Fruit fly (Drosophila melanogaster) whole organism, embryonic: Measurements from ENCODE around the gene Lasp.

Experiments used
- Atf6 ChIP-seq: fragments of 200-800 bp; sonication (Bioruptor generic); IDR thresholded peaks from 2 replicates; pipeline ENCODE4 v1.3.6; 2022; ENCODE audit warnings: missing biosample characterization, missing genetic modification characterization
- CG10147 ChIP-seq: fragments of 200-800 bp; sonication (Bioruptor generic); optimal IDR thresholded peaks from 2 replicates; lab custom pipeline; 2019; ENCODE audit warnings: missing biosample characterization, mild to moderate bottlenecking, missing genetic modification characterization, moderate library complexity
- CG10321 ChIP-seq: fragments of 200-800 bp; sonication (Bioruptor generic); IDR thresholded peaks from 2 replicates; pipeline ENCODE4 v1.3.6; 2022; ENCODE audit warnings: missing biosample characterization, missing genetic modification characterization
- CG11085 ChIP-seq: fragments of 200-800 bp; sonication (Bioruptor generic); IDR thresholded peaks from 2 replicates; pipeline ENCODE4 v1.3.6; 2022; ENCODE audit warnings: missing biosample characterization, missing genetic modification characterization
- CG11560 ChIP-seq: fragments of 200-800 bp; sonication (Bioruptor generic); IDR thresholded peaks from 3 replicates; pipeline ENCODE4 v1.3.6; 2022; ENCODE audit warnings: missing biosample characterization, missing genetic modification characterization
- CG12744 ChIP-seq: fragments of 200-800 bp; sonication (Bioruptor generic); optimal IDR thresholded peaks from 2 replicates; lab custom pipeline; 2016; ENCODE audit warnings: missing biosample characterization, missing genetic modification characterization
- CG18599 ChIP-seq: fragments of 200-800 bp; sonication (Bioruptor generic); optimal IDR thresholded peaks from 3 replicates; lab custom pipeline; 2017; ENCODE audit warnings: missing biosample characterization, missing genetic modification characterization, mild to moderate bottlenecking, moderate library complexity, missing genetic modification reagents
- CG2875 ChIP-seq: fragments of 200-800 bp; sonication (Bioruptor generic); optimal IDR thresholded peaks from 2 replicates; lab custom pipeline; 2017; ENCODE audit warnings: missing biosample characterization, mild to moderate bottlenecking, missing genetic modification characterization, missing genetic modification reagents
- CG30020 ChIP-seq: fragments of 200-800 bp; optimal IDR thresholded peaks from 2 replicates; lab custom pipeline; 2019; ENCODE audit warnings: missing biosample characterization, mild to moderate bottlenecking, missing genetic modification characterization, moderate library complexity
- CG31365 ChIP-seq: fragments of 200-800 bp; sonication (Bioruptor generic); optimal IDR thresholded peaks from 2 replicates; lab custom pipeline; 2018; ENCODE audit warnings: missing biosample characterization, mild to moderate bottlenecking, missing genetic modification characterization
- CG32532 ChIP-seq: fragments of 200-800 bp; sonication (Bioruptor generic); IDR thresholded peaks from 2 replicates; pipeline ENCODE4 v1.3.6; 2022; ENCODE audit warnings: missing biosample characterization, missing genetic modification characterization
- CG3281 ChIP-seq: fragments of 200-800 bp; sonication (Bioruptor generic); optimal IDR thresholded peaks from 3 replicates; lab custom pipeline; 2017; ENCODE audit warnings: missing biosample characterization, mild to moderate bottlenecking, missing genetic modification characterization
- CG34422 ChIP-seq: fragments of 200-800 bp; sonication (Bioruptor generic); IDR thresholded peaks from 3 replicates; pipeline ENCODE4 v1.3.6; 2022; ENCODE audit warnings: missing biosample characterization, missing genetic modification characterization
- CG3838 ChIP-seq: fragments of 200-800 bp; sonication (Bioruptor generic); optimal IDR thresholded peaks from 3 replicates; lab custom pipeline; 2016; ENCODE audit warnings: missing biosample characterization, missing genetic modification characterization
- CG6654 ChIP-seq: fragments of 200-800 bp; sonication (Bioruptor generic); optimal IDR thresholded peaks from 2 replicates; lab custom pipeline; 2017; ENCODE audit warnings: missing biosample characterization, mild to moderate bottlenecking, missing genetic modification characterization
- CG6813 ChIP-seq: fragments of 200-800 bp; sonication (Bioruptor generic); optimal IDR thresholded peaks from 2 replicates; lab custom pipeline; 2017; ENCODE audit warnings: missing biosample characterization, missing genetic modification characterization, mild to moderate bottlenecking, moderate library complexity, missing genetic modification reagents
- CG7928 ChIP-seq: fragments of 200-800 bp; sonication (Bioruptor generic); optimal IDR thresholded peaks from 2 replicates; lab custom pipeline; 2017; ENCODE audit warnings: missing biosample characterization, mild to moderate bottlenecking, missing genetic modification characterization
- CG8388 ChIP-seq: fragments of 200-800 bp; sonication (Bioruptor generic); optimal IDR thresholded peaks from 2 replicates; lab custom pipeline; 2019; ENCODE audit warnings: missing biosample characterization, mild to moderate bottlenecking, missing genetic modification characterization, moderate library complexity
- CG9437 ChIP-seq: fragments of 200-800 bp; sonication (Bioruptor generic); optimal IDR thresholded peaks from 2 replicates; lab custom pipeline; 2018; ENCODE audit warnings: missing biosample characterization, mild to moderate bottlenecking, missing genetic modification characterization
- CHES-1-like ChIP-seq: fragments of 200-800 bp; sonication (Bioruptor generic); optimal IDR thresholded peaks from 2 replicates; lab custom pipeline; 2016; ENCODE audit warnings: missing biosample characterization, missing genetic modification characterization
- Eip74EF ChIP-seq, 2 experiments: fragments of 200-800 bp in 1 of 2; fragments of >200 bp in 1 of 2; sonication (Bioruptor generic) in 1 of 2; optimal IDR thresholded peaks; 2 replicates each; lab custom pipeline; 2017 to 2019; ENCODE audit warnings: missing biosample characterization in 2 of 2, missing genetic modification characterization in 2 of 2, mild to moderate bottlenecking in 1 of 2, moderate library complexity in 1 of 2
- Fer2 ChIP-seq: fragments of 200-800 bp; sonication (Bioruptor generic); optimal IDR thresholded peaks from 2 replicates; lab custom pipeline; 2018; ENCODE audit warnings: missing biosample characterization, mild to moderate bottlenecking, missing genetic modification characterization, moderate library complexity
- H2.0 ChIP-seq: fragments of 200-800 bp; sonication (Bioruptor generic); IDR thresholded peaks from 2 replicates; pipeline ENCODE4 v1.3.6; 2022; ENCODE audit warnings: missing biosample characterization, missing genetic modification characterization
- Hey ChIP-seq: fragments of 200-800 bp; sonication (Bioruptor generic); optimal IDR thresholded peaks from 3 replicates; lab custom pipeline; 2018; ENCODE audit warnings: missing biosample characterization, mild to moderate bottlenecking, missing genetic modification characterization
- HmgD ChIP-seq: fragments of 200-800 bp; sonication (Bioruptor generic); optimal IDR thresholded peaks from 3 replicates; lab custom pipeline; 2016; ENCODE audit warnings: missing biosample characterization, missing genetic modification characterization
- Hr3 ChIP-seq: fragments of 200-800 bp; sonication (Bioruptor generic); optimal IDR thresholded peaks from 3 replicates; lab custom pipeline; 2016; ENCODE audit warnings: missing biosample characterization, missing genetic modification characterization
- Hr51 ChIP-seq, 2 experiments: fragments of 200-800 bp; sonication (Bioruptor generic); optimal IDR thresholded peaks; 2 replicates in 1 of 2; 3 replicates in 1 of 2; lab custom pipeline; 2016 to 2018; ENCODE audit warnings: missing biosample characterization in 2 of 2, missing genetic modification characterization in 2 of 2, mild to moderate bottlenecking in 1 of 2, moderate library complexity in 1 of 2
- MESR4 ChIP-seq: fragments of 200-800 bp; sonication (Bioruptor generic); optimal IDR thresholded peaks from 2 replicates; lab custom pipeline; 2018; ENCODE audit warnings: missing biosample characterization, mild to moderate bottlenecking, missing genetic modification characterization, moderate library complexity
- MTF-1 ChIP-seq: fragments of 200-800 bp; sonication (Bioruptor generic); optimal IDR thresholded peaks from 2 replicates; lab custom pipeline; 2018; ENCODE audit warnings: missing biosample characterization, mild to moderate bottlenecking, missing genetic modification characterization, borderline replicate concordance
- Poxn ChIP-seq: fragments of 200-800 bp; sonication (Bioruptor generic); IDR thresholded peaks from 2 replicates; pipeline ENCODE4 v1.3.6; 2022; ENCODE audit warnings: missing biosample characterization, missing genetic modification characterization
- Sox100B ChIP-seq: fragments of 200-800 bp; sonication (Bioruptor generic); optimal IDR thresholded peaks from 3 replicates; lab custom pipeline; 2018; ENCODE audit warnings: missing biosample characterization, mild to moderate bottlenecking, missing genetic modification characterization
- Sry-δ ChIP-seq: fragments of 200-800 bp; sonication (Bioruptor generic); optimal IDR thresholded peaks from 2 replicates; lab custom pipeline; 2016; ENCODE audit warnings: missing biosample characterization, missing genetic modification characterization
- bcd ChIP-seq: fragments of 200-800 bp; sonication (Bioruptor generic); optimal IDR thresholded peaks from 2 replicates; lab custom pipeline; 2017; ENCODE audit warnings: missing biosample characterization, mild to moderate bottlenecking, missing genetic modification characterization
- chn ChIP-seq: fragments of 200-800 bp; sonication (Bioruptor generic); optimal IDR thresholded peaks from 2 replicates; lab custom pipeline; 2016; ENCODE audit warnings: missing biosample characterization, missing genetic modification characterization
- crp ChIP-seq, 2 experiments: fragments of 200-800 bp; sonication (Bioruptor generic); optimal IDR thresholded peaks; 2 replicates in 1 of 2; 3 replicates in 1 of 2; lab custom pipeline; 2017; ENCODE audit warnings: missing biosample characterization in 2 of 2, missing genetic modification characterization in 2 of 2, mild to moderate bottlenecking in 1 of 2, moderate library complexity in 1 of 2
- da ChIP-seq: fragments of 200-800 bp; sonication (Bioruptor generic); optimal IDR thresholded peaks from 2 replicates; lab custom pipeline; 2016; ENCODE audit warnings: missing biosample characterization, missing genetic modification characterization
- fd3F ChIP-seq: fragments of 200-800 bp; sonication (Bioruptor generic); optimal IDR thresholded peaks from 2 replicates; lab custom pipeline; 2018; ENCODE audit warnings: missing biosample characterization, mild to moderate bottlenecking, missing genetic modification characterization, moderate library complexity
- gcm2 ChIP-seq: fragments of 200-800 bp; sonication (Bioruptor generic); optimal IDR thresholded peaks from 2 replicates; lab custom pipeline; 2016; ENCODE audit warnings: missing biosample characterization, missing genetic modification characterization
- gsb ChIP-seq: fragments of 200-800 bp; sonication (Bioruptor generic); IDR thresholded peaks from 2 replicates; pipeline ENCODE4 v1.3.6; 2022; ENCODE audit warnings: missing biosample characterization, missing genetic modification characterization
- klu ChIP-seq: fragments of 200-800 bp; sonication (Bioruptor generic); IDR thresholded peaks from 2 replicates; pipeline ENCODE4 v1.3.6; 2022; ENCODE audit warnings: missing biosample characterization, missing genetic modification characterization
- lab ChIP-seq: fragments of 200-800 bp; sonication (Bioruptor generic); optimal IDR thresholded peaks from 3 replicates; lab custom pipeline; 2017; ENCODE audit warnings: missing biosample characterization, missing genetic modification characterization, mild to moderate bottlenecking, moderate library complexity, missing genetic modification reagents
- luna ChIP-seq: fragments of 200-800 bp; sonication (Bioruptor generic); optimal IDR thresholded peaks from 2 replicates; lab custom pipeline; 2016; ENCODE audit warnings: missing biosample characterization, missing genetic modification characterization
- mam ChIP-seq: fragments of 200-800 bp; sonication (Bioruptor generic); optimal IDR thresholded peaks from 3 replicates; lab custom pipeline; 2016; ENCODE audit warnings: missing biosample characterization, missing genetic modification characterization
- mld ChIP-seq: fragments of 200-800 bp; sonication (Bioruptor generic); IDR thresholded peaks from 3 replicates; pipeline ENCODE4 v1.3.6; 2022; ENCODE audit warnings: missing biosample characterization, missing genetic modification characterization; ENCODE audit not compliant: partially characterized antibody
- odd ChIP-seq: fragments of 200-800 bp; sonication (Bioruptor generic); optimal IDR thresholded peaks from 2 replicates; lab custom pipeline; 2017; ENCODE audit warnings: missing biosample characterization, mild to moderate bottlenecking, missing genetic modification characterization
- ranshi ChIP-seq: fragments of 200-800 bp; sonication (Bioruptor generic); IDR thresholded peaks from 2 replicates; pipeline ENCODE4 v1.3.6; 2022; ENCODE audit warnings: missing biosample characterization, missing genetic modification characterization
- sens ChIP-seq: fragments of 200-800 bp; sonication (Bioruptor generic); peaks from one replicate; lab custom pipeline; 2016; ENCODE audit warnings: missing biosample characterization, missing genetic modification characterization
- so ChIP-seq: fragments of 200-800 bp; sonication (Bioruptor generic); IDR thresholded peaks from 3 replicates; pipeline ENCODE4 v1.3.6; 2022; ENCODE audit warnings: missing biosample characterization, missing genetic modification characterization
- sr ChIP-seq: fragments of 200-800 bp; sonication (Bioruptor generic); IDR thresholded peaks from 3 replicates; pipeline ENCODE4 v1.3.6; 2022; ENCODE audit warnings: missing biosample characterization, missing genetic modification characterization
- unpg ChIP-seq: fragments of 200-800 bp; sonication (Bioruptor generic); optimal IDR thresholded peaks from 3 replicates; lab custom pipeline; 2018; ENCODE audit warnings: missing biosample characterization, mild to moderate bottlenecking, missing genetic modification characterization, moderate library complexity
- yki ChIP-seq: fragments of >200 bp; optimal IDR thresholded peaks from 3 replicates; lab custom pipeline; 2018
- zfh1 ChIP-seq: fragments of 200-800 bp; sonication (Bioruptor generic); IDR thresholded peaks from 3 replicates; pipeline ENCODE4 v1.3.6; 2022; ENCODE audit warnings: missing biosample characterization, missing genetic modification characterization

Gene Lasp

DNA sequence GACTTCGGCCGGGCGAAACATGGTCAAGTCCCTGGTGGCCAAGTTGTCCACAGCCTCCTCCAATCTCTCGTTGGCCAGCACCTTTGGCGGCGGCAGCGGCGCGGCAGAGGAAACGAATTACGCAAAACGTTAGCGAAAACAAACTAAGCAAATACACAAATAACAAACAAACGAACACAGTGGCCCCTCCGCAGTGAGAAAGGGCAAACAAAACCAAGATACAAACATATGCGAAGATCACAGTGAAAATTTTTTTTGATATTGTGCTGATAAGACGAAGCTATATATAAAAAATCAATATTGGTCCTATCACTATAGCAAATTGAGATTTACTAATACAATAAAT is 2.7 kb upstream of the Lasp start (continued):
- TF ChIP-seq CG6813 (no peak), so (GFP tag; lab: Robert Waterston, UW) (0 out of 3 replicates have a peak, but pooled peaks have one; percentile 3), CG10321 (no peak), klu (GFP tag; lab: Robert Waterston, UW) (no peak), MESR4 (GFP tag; lab: Kevin White, UChicago) (no peak), gcm2 (GFP tag; lab: Kevin White, UChicago) (no peak), CG9437 (GFP tag; lab: Kevin White, UChicago) (no peak), luna (GFP tag; lab: Kevin White, UChicago) (no peak), odd (GFP tag; lab: Kevin White, UChicago) (no peak), HmgD (GFP tag; lab: Kevin White, UChicago) (no peak), CG11560 (no peak), CG18599 (GFP tag; lab: Kevin White, UChicago) (peak; percentile 56), mld (GFP tag; lab: Robert Waterston, UW) (no peak), sens (GFP tag; lab: Kevin White, UChicago) (peak; percentile 59), Hr51 (GFP tag; optimal IDR thresholded peaks at IDR 0.05; lab: Kevin White, UChicago) (no peak), CHES-1-like (peak; percentile 35), fd3F (GFP tag; lab: Kevin White, UChicago) (no peak), ranshi (peak; percentile 20; the same call in 1 of the 2 replicates), da (no peak), CG3281 (GFP tag; lab: Kevin White, UChicago) (no peak), CG6654 (GFP tag; lab: Kevin White, UChicago) (no peak), sr (GFP tag; lab: Robert Waterston, UW) (no peak), CG34422 (GFP tag; lab: Robert Waterston, UW) (no peak), mam (GFP tag; lab: Kevin White, UChicago) (no peak), Hey (tag; lab: Kevin White, UChicago) (no peak), MTF-1 (GFP tag; lab: Kevin White, UChicago) (peak; percentile 15), CG2875 (GFP tag; lab: Kevin White, UChicago) (no peak), bcd (GFP tag; lab: Kevin White, UChicago) (no peak), Sox100B (no peak), gsb (GFP tag; lab: Robert Waterston, UW) (no peak), Hr3 (GFP tag; lab: Kevin White, UChicago) (no peak), unpg (GFP tag; lab: Kevin White, UChicago) (no peak), crp (GFP tag; optimal IDR thresholded peaks at IDR 0.05; lab: Kevin White, UChicago) (no peak), CG11085 (GFP tag; lab: Robert Waterston, UW) (no peak), CG30020 (no peak), Poxn (GFP tag; lab: Robert Waterston, UW) (no peak), zfh1 (GFP tag; lab: Robert Waterston, UW) (no peak; the same call in 2 of the 3 replicates), chn (no peak), yki (no peak), Fer2 (no peak), lab (GFP tag; lab: Kevin White, UChicago) (peak; percentile 71), Sry-δ (GFP tag; lab: Kevin White, UChicago) (no peak), H2.0 (GFP tag; lab: Robert Waterston, UW) (no peak), Eip74EF (GFP tag; optimal IDR thresholded peaks at IDR 0.05; lab: Kevin White, UChicago) (no peak), CG32532 (GFP tag; lab: Robert Waterston, UW) (0 out of 2 replicates have a peak, but pooled peaks have one; percentile 16), CG7928 (GFP tag; lab: Kevin White, UChicago) (no peak), Atf6 (GFP tag; lab: Robert Waterston, UW) (peak; percentile 53; the same call in 1 of the 2 replicates), CG10147 (no peak), CG31365 (no peak), CG8388 (no peak), CG12744 (no peak), CG3838 (GFP tag; lab: Kevin White, UChicago) (no peak)
